Fruit fly (Drosophila melanogaster): ENCODE results near the gene CG33688.

CG33688 gene

DNA sequence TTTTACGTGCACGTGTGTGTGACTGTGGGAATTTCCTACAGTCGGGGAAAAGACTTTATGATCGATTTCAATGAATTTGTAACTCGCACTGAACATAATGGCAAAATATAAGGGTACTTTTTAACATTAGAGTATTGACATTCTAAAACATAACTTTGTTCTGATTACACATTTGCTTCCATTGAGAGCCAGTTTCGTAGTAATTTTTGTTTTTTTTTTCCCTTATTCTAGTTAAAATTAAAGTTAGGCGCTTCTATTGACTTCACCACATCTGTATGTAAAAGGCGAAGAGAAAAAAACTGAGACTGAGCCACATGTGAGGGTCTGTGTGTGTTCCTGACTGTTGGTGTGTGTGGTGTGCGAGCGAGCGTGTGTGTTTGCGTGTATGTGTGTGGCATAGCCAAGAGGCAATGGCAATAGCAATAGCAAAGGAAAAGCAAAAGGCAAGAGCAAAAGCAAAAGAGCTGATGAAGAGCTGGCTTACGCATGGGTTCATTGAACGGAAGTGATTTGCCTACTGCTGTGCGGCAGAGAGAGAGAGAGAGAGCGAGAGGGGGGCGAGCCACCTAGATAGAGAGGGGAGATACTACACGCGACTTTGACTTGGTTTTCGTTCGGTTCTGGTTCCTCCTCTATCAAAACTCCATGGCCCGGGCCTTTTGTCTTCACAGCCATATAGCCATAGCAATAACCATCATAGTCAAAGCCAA lies 37.0 kb upstream of the CG33688 start (continued):
- TF ChIP-seq CG9817 (tag; optimal IDR thresholded peaks at IDR 0.05) = peak; percentile 70
- peak; percentile 29; the same call in 2 of the 3 replicates for TF ChIP-seq croc (GFP tag; conservative IDR thresholded peaks at IDR 0.05)
- TF ChIP-seq CG1792 (GFP tag; optimal IDR thresholded peaks at IDR 0.05) = peak; percentile 39
- TF ChIP-seq ind (GFP tag; optimal IDR thresholded peaks at IDR 0.05) = peak; percentile 68
- peak; percentile 69; the same call in 2 of the 3 replicates for TF ChIP-seq tgo (GFP tag; IDR thresholded peaks at IDR 0.05)
- peak; percentile 87 for TF ChIP-seq CG11504 (tag; optimal IDR thresholded peaks at IDR 0.05)
- TF ChIP-seq C15 (GFP tag; IDR thresholded peaks at IDR 0.05) = no peak
- TF ChIP-seq so (GFP tag; IDR thresholded peaks at IDR 0.05) = peak; percentile 87
- peak; percentile 82 for TF ChIP-seq CG15269 (tag; optimal IDR thresholded peaks at IDR 0.05)
- TF ChIP-seq dpn (GFP tag; optimal IDR thresholded peaks at IDR 0.05) = peak; percentile 71 to 79
- no peak for TF ChIP-seq fru (optimal IDR thresholded peaks at IDR 0.05)
- peak; percentile 69 for TF ChIP-seq CG4424 (GFP tag; optimal IDR thresholded peaks at IDR 0.05)
- TF ChIP-seq ttk (GFP tag; IDR thresholded peaks at IDR 0.05) = peak; percentile 60
- no peak for TF ChIP-seq gt (GFP tag; IDR thresholded peaks at IDR 0.05)
- no peak for TF ChIP-seq da (GFP tag; optimal IDR thresholded peaks at IDR 0.05)
- no peak for TF ChIP-seq gfzf (GFP tag; optimal IDR thresholded peaks at IDR 0.05)
- TF ChIP-seq mam (GFP tag; optimal IDR thresholded peaks at IDR 0.05) = peak; percentile 85
- TF ChIP-seq amos (GFP tag; IDR thresholded peaks at IDR 0.05; ENCODE audit: partially characterized antibody) = no peak
- TF ChIP-seq CG2875 (GFP tag; optimal IDR thresholded peaks at IDR 0.05) = peak; percentile 27
- peak in 1 of 2 experiments; percentile 57 for TF ChIP-seq Eip74EF (GFP tag; optimal IDR thresholded peaks at IDR 0.05)
- peak; percentile 54 for TF ChIP-seq Antp (GFP tag; optimal IDR thresholded peaks at IDR 0.05)
- TF ChIP-seq peb (GFP tag; IDR thresholded peaks at IDR 0.05) = 0 out of 2 replicates have a peak, but pooled peaks have one; percentile 17
- TF ChIP-seq p53 (GFP tag; optimal IDR thresholded peaks at IDR 0.05) = no peak
- TF ChIP-seq nau (GFP tag; optimal IDR thresholded peaks at IDR 0.05) = peak; percentile 76
- peak; percentile 69 for TF ChIP-seq CG12219 (GFP tag; optimal IDR thresholded peaks at IDR 0.05)
- peak; percentile 83 for TF ChIP-seq lilli (GFP tag; optimal IDR thresholded peaks at IDR 0.05)
- peak; percentile 14 for TF ChIP-seq CG7928 (GFP tag; optimal IDR thresholded peaks at IDR 0.05)
- no peak for TF ChIP-seq cas (GFP tag; IDR thresholded peaks at IDR 0.05)
- TF ChIP-seq CG3847 (GFP tag; IDR thresholded peaks at IDR 0.05) = peak; percentile 67
- TF ChIP-seq Blimp-1 (GFP tag; optimal IDR thresholded peaks at IDR 0.05) = peak; percentile 67
- no peak for TF ChIP-seq hth (optimal IDR thresholded peaks at IDR 0.05)
- peak; percentile 59 for TF ChIP-seq slp2 (GFP tag; optimal IDR thresholded peaks at IDR 0.05)
- peak; percentile 91 for TF ChIP-seq CG18599 (GFP tag; optimal IDR thresholded peaks at IDR 0.05)
- no peak for TF ChIP-seq D (optimal IDR thresholded peaks at IDR 0.05)
- peak; percentile 57 for TF ChIP-seq D (GFP tag; optimal IDR thresholded peaks at IDR 0.05)
- peak; percentile 64 for TF ChIP-seq lmd (GFP tag; IDR thresholded peaks at IDR 0.05)
- peak; percentile 69 for TF ChIP-seq Drgx (GFP tag; IDR thresholded peaks at IDR 0.05)

- TF ChIP-seq CG32767 (GFP tag; IDR thresholded peaks at IDR 0.05) (no peak), CG1603 (tag; optimal IDR thresholded peaks at IDR 0.05) (no peak), h (optimal IDR thresholded peaks at IDR 0.05) (no peak), CG33557 (GFP tag; optimal IDR thresholded peaks at IDR 0.05) (no peak), CG11085 (GFP tag; IDR thresholded peaks at IDR 0.05) (no peak), fu2 (GFP tag; optimal IDR thresholded peaks at IDR 0.05) (no peak), ERR (GFP tag; optimal IDR thresholded peaks at IDR 0.05) (no peak), caup (GFP tag; optimal IDR thresholded peaks at IDR 0.05; ENCODE audit: severe bottlenecking) (peak; percentile 36), fru (optimal IDR thresholded peaks at IDR 0.05) (no peak), Rfx (GFP tag; IDR thresholded peaks at IDR 0.05) (peak; percentile 44; the same call in 1 of the 2 replicates), pb (GFP tag; optimal IDR thresholded peaks at IDR 0.05) (no peak), CG12299 (tag; optimal IDR thresholded peaks at IDR 0.05) (peak; percentile 64), ci (GFP tag; IDR thresholded peaks at IDR 0.05) (peak; percentile 68), peb (GFP tag; IDR thresholded peaks at IDR 0.05) (no peak), CG34224 (GFP tag; IDR thresholded peaks at IDR 0.05; ENCODE audit: partially characterized antibody) (peak; percentile 35)
Observed at dm6 chr3L:16164150-16165039, 34.6 kb upstream of the CG33688 start, which contains the start of gene CG5151. Gene CG5151 (minus strand): TSS chr3L:16164701.

Measured in whole organism, embryonic.